Fruit fly (Drosophila melanogaster) whole organism, wandering third instar larva: ENCODE measurements around the gene Dbx.

Experiments
- Hr78 ChIP-seq: fragments of >200 bp; optimal IDR thresholded peaks from 2 replicates; lab custom pipeline; 2017; ENCODE audit warnings: missing biosample characterization, missing genetic modification characterization
- OdsH ChIP-seq: fragments of 200-800 bp; sonication (Bioruptor generic); optimal IDR thresholded peaks from 2 replicates; lab custom pipeline; 2016; ENCODE audit warnings: missing biosample characterization, mild to moderate bottlenecking, missing genetic modification characterization
- tai ChIP-seq: sonication (Bioruptor generic); optimal IDR thresholded peaks from 2 replicates; lab custom pipeline; 2016; ENCODE audit warnings: missing biosample characterization, missing genetic modification characterization

DNA sequence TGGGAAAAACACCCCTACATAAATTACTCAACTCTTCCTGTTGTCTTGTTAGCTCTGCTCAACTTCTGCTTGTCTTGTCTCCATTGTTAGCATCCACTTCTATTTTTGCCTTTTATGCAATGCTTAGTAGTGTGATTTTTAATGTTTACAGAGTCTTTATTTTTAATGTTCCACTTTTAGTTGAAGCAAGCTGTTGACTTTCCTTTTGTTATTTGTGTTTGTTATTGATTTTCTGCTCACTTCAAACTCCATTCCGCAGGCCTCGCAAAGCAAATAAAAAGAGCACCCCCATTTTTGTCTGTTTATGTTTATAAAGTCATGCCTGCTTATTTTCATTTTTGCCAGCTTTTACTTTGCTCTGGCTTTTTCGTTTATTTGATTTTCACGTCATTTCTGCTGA is 39.2 kb upstream of the Dbx start:
- TF ChIP-seq tai (GFP tag; lab: Kevin White, UChicago) = no peak
- TF ChIP-seq Hr78 (GFP tag; lab: Kevin White, UChicago) = no peak
- TF ChIP-seq OdsH (GFP tag; lab: Kevin White, UChicago) = peak; percentile 29
